Worm (Caenorhabditis elegans) whole organism, L3 larva: ENCODE data around the gene ztf-13.

Experiments used
- ama-1 ChIP-seq: fragments of 150-350 bp; optimal IDR thresholded peaks from 2 replicates; lab custom pipeline; 2018
- fos-1 ChIP-seq: fragments of 150-350 bp; optimal IDR thresholded peaks from 2 replicates; lab custom pipeline; 2014; ENCODE audit warnings: missing biosample characterization, missing genetic modification characterization
- lin-39 ChIP-seq: fragments of 150-350 bp; optimal IDR thresholded peaks from 2 replicates; lab custom pipeline; 2018; ENCODE audit warnings: missing biosample characterization, missing genetic modification reagents, missing genetic modification characterization
- mdl-1 ChIP-seq: fragments of 150-350 bp; optimal IDR thresholded peaks from 2 replicates; lab custom pipeline; 2014; ENCODE audit warnings: missing biosample characterization, missing genetic modification characterization
- nfya-1 ChIP-seq: sonication (generic microtip); optimal IDR thresholded peaks from 2 replicates; lab custom pipeline; 2017; ENCODE audit warnings: missing genetic modification characterization, mild to moderate bottlenecking, missing compliant biosample characterization, antibody characterized with exemption, moderate library complexity; ENCODE audit not compliant: insufficient read depth
- nhr-76 ChIP-seq: fragments of 150-350 bp; sonication (generic microtip); optimal IDR thresholded peaks from 5 replicates; lab custom pipeline; 2014; ENCODE audit warnings: missing biosample characterization, missing genetic modification characterization

ce11 chrX:3059299-3059698 lies 42.7 kb downstream of the ztf-13 start, which contains the start of gene rsef-1:
- no peak for TF ChIP-seq ama-1 (lab: Kevin White, UChicago)
- TF ChIP-seq nhr-76 (tag; lab: Kevin White, UChicago), result no peak
- TF ChIP-seq mdl-1, result no peak
- TF ChIP-seq lin-39 (tag; lab: Kevin White, UChicago), result no peak
- no peak for TF ChIP-seq nfya-1 (tag; lab: Kevin White, UChicago)
- TF ChIP-seq fos-1 (tag; lab: Kevin White, UChicago), result no peak
